Fruit fly (Drosophila melanogaster) whole organism, embryonic: ENCODE data around the gene CG31798.

Source experiments
- BEAF-32 ChIP-seq: fragments of 200-800 bp; sonication (Bioruptor generic); optimal IDR thresholded peaks from 3 replicates; lab custom pipeline; 2017; ENCODE audit warnings: missing biosample characterization, missing genetic modification characterization, mild to moderate bottlenecking, moderate library complexity, missing genetic modification reagents
- CG10366 ChIP-seq: fragments of 200-800 bp; sonication (Bioruptor generic); IDR thresholded peaks from 2 replicates; pipeline ENCODE4 v1.3.6; 2022; ENCODE audit warnings: missing biosample characterization, missing genetic modification characterization
- CG1233 ChIP-seq: fragments of 200-800 bp; sonication (Bioruptor generic); optimal IDR thresholded peaks from 4 replicates; lab custom pipeline; 2018; ENCODE audit warnings: missing biosample characterization, mild to moderate bottlenecking, missing genetic modification characterization
- CG12942 ChIP-seq: fragments of 200-800 bp; sonication (Bioruptor generic); optimal IDR thresholded peaks from 3 replicates; lab custom pipeline; 2016; ENCODE audit warnings: missing biosample characterization, missing genetic modification characterization
- CG13296 ChIP-seq: fragments of 200-800 bp; sonication (Bioruptor generic); optimal IDR thresholded peaks from 3 replicates; lab custom pipeline; 2018; ENCODE audit warnings: missing biosample characterization, mild to moderate bottlenecking, missing genetic modification characterization
- CG13624 ChIP-seq: fragments of 200-800 bp; sonication (Bioruptor generic); optimal IDR thresholded peaks from 2 replicates; lab custom pipeline; 2016; ENCODE audit warnings: missing biosample characterization, missing genetic modification characterization
- CG14014 ChIP-seq: fragments of 200-800 bp; sonication (Bioruptor generic); IDR thresholded peaks from 2 replicates; pipeline ENCODE4 v1.3.6; 2022; ENCODE audit warnings: missing biosample characterization, missing genetic modification characterization
- CG15514 ChIP-seq: fragments of 200-800 bp; sonication (Bioruptor generic); optimal IDR thresholded peaks from 3 replicates; lab custom pipeline; 2017; ENCODE audit warnings: missing biosample characterization, missing genetic modification characterization, mild to moderate bottlenecking, moderate library complexity, missing genetic modification reagents
- CG1603 ChIP-seq: fragments of 200-800 bp; sonication (Bioruptor generic); optimal IDR thresholded peaks from 2 replicates; lab custom pipeline; 2019; ENCODE audit warnings: missing biosample characterization, mild to moderate bottlenecking, missing genetic modification characterization, moderate library complexity
- CG2120 ChIP-seq: fragments of 200-800 bp; sonication (Bioruptor generic); optimal IDR thresholded peaks from 3 replicates; lab custom pipeline; 2016; ENCODE audit warnings: missing biosample characterization, missing genetic modification characterization
- CG2129 ChIP-seq: fragments of 200-800 bp; sonication (Bioruptor generic); IDR thresholded peaks from 2 replicates; pipeline ENCODE4 v1.3.6; 2022; ENCODE audit warnings: missing biosample characterization, missing genetic modification characterization; ENCODE audit not compliant: partially characterized antibody
- CG30020 ChIP-seq: fragments of 200-800 bp; optimal IDR thresholded peaks from 2 replicates; lab custom pipeline; 2019; ENCODE audit warnings: missing biosample characterization, mild to moderate bottlenecking, missing genetic modification characterization, moderate library complexity
- CG34422 ChIP-seq: fragments of 200-800 bp; sonication (Bioruptor generic); IDR thresholded peaks from 3 replicates; pipeline ENCODE4 v1.3.6; 2022; ENCODE audit warnings: missing biosample characterization, missing genetic modification characterization
- CG4424 ChIP-seq: fragments of 200-800 bp; sonication (Bioruptor generic); optimal IDR thresholded peaks from 3 replicates; lab custom pipeline; 2016; ENCODE audit warnings: missing biosample characterization, missing genetic modification characterization
- CG5180 ChIP-seq: fragments of 200-800 bp; sonication (Bioruptor generic); optimal IDR thresholded peaks from 3 replicates; lab custom pipeline; 2017; ENCODE audit warnings: missing biosample characterization, missing genetic modification characterization, mild to moderate bottlenecking, moderate library complexity, missing genetic modification reagents
- CG6175 ChIP-seq: fragments of 200-800 bp; sonication (Bioruptor generic); IDR thresholded peaks from 3 replicates; pipeline ENCODE4 v1.3.6; 2022; ENCODE audit warnings: missing biosample characterization, missing genetic modification characterization
- CG7372 ChIP-seq: fragments of 200-800 bp; sonication (Bioruptor generic); IDR thresholded peaks from 2 replicates; pipeline ENCODE4 v1.3.6; 2022; ENCODE audit warnings: missing biosample characterization, missing genetic modification characterization
- CG9609 ChIP-seq: fragments of 200-800 bp; sonication (Bioruptor generic); optimal IDR thresholded peaks from 3 replicates; lab custom pipeline; 2016; ENCODE audit warnings: missing biosample characterization, missing genetic modification characterization
- CG9727 ChIP-seq: fragments of 200-800 bp; sonication (Bioruptor generic); optimal IDR thresholded peaks from 3 replicates; lab custom pipeline; 2017; ENCODE audit warnings: missing biosample characterization, mild to moderate bottlenecking, missing genetic modification characterization
- CTCF ChIP-seq: fragments of 200-800 bp; sonication (Bioruptor generic); optimal IDR thresholded peaks from 2 replicates; lab custom pipeline; 2017; ENCODE audit warnings: missing biosample characterization, mild to moderate bottlenecking, missing genetic modification characterization, moderate library complexity
- Fer3 ChIP-seq: fragments of 200-800 bp; sonication (Bioruptor generic); optimal IDR thresholded peaks from 2 replicates; lab custom pipeline; 2018; ENCODE audit warnings: missing biosample characterization, mild to moderate bottlenecking, missing genetic modification characterization, moderate library complexity
- Hmr ChIP-seq: fragments of 200-800 bp; sonication (Bioruptor generic); optimal IDR thresholded peaks from 3 replicates; lab custom pipeline; 2017; ENCODE audit warnings: mild to moderate bottlenecking, missing biosample characterization, missing genetic modification reagents, missing genetic modification characterization
- Jarid2 ChIP-seq: fragments of 200-800 bp; sonication (Bioruptor generic); optimal IDR thresholded peaks from 3 replicates; lab custom pipeline; 2017; ENCODE audit warnings: mild to moderate bottlenecking, missing biosample characterization, missing genetic modification reagents, missing genetic modification characterization
- Sry-β ChIP-seq: fragments of 200-800 bp; sonication (Bioruptor generic); optimal IDR thresholded peaks from 2 replicates; lab custom pipeline; 2018; ENCODE audit warnings: missing biosample characterization, mild to moderate bottlenecking, missing genetic modification characterization, moderate library complexity
- TFAM ChIP-seq: fragments of 200-800 bp; sonication (Bioruptor generic); optimal IDR thresholded peaks from 2 replicates; lab custom pipeline; 2017; ENCODE audit warnings: missing biosample characterization, missing genetic modification characterization, inconsistent platforms
- amos ChIP-seq: fragments of 200-800 bp; sonication (Bioruptor generic); IDR thresholded peaks from 2 replicates; pipeline ENCODE4 v1.3.6; 2022; ENCODE audit warnings: missing biosample characterization, missing genetic modification characterization; ENCODE audit not compliant: partially characterized antibody
- az2 ChIP-seq: fragments of 200-800 bp; sonication (Bioruptor generic); optimal IDR thresholded peaks from 3 replicates; lab custom pipeline; 2016; ENCODE audit warnings: missing biosample characterization, missing genetic modification characterization
- crol ChIP-seq: fragments of 200-800 bp; sonication (Bioruptor generic); IDR thresholded peaks from 2 replicates; pipeline ENCODE4 v1.3.6; 2022; ENCODE audit warnings: missing biosample characterization, missing genetic modification characterization
- dysf ChIP-seq: fragments of 200-800 bp; sonication (Bioruptor generic); IDR thresholded peaks from 3 replicates; pipeline ENCODE4 v1.3.6; 2022; ENCODE audit warnings: missing biosample characterization, missing genetic modification characterization
- eve ChIP-seq, 2 experiments: fragments of >200 bp; optimal IDR thresholded peaks; 2 replicates each; lab custom pipeline; 2017; ENCODE audit warnings: missing biosample characterization in 2 of 2, missing genetic modification characterization in 2 of 2
- ewg ChIP-seq: fragments of 200-800 bp; sonication (Bioruptor generic); optimal IDR thresholded peaks from 3 replicates; lab custom pipeline; 2017; ENCODE audit warnings: mild to moderate bottlenecking, missing biosample characterization, missing genetic modification reagents, missing genetic modification characterization
- exex ChIP-seq: fragments of 200-800 bp; sonication (Bioruptor generic); optimal IDR thresholded peaks from 4 replicates; lab custom pipeline; 2018; ENCODE audit warnings: missing biosample characterization, mild to moderate bottlenecking, missing genetic modification characterization, moderate library complexity
- her ChIP-seq: fragments of 200-800 bp; sonication (Bioruptor generic); optimal IDR thresholded peaks from 2 replicates; lab custom pipeline; 2016; ENCODE audit warnings: missing biosample characterization, missing genetic modification characterization
- jigr1 ChIP-seq: fragments of 200-800 bp; sonication (Bioruptor generic); IDR thresholded peaks from 3 replicates; pipeline ENCODE4 v1.3.6; 2022; ENCODE audit warnings: missing biosample characterization, missing genetic modification characterization
- kni ChIP-seq: fragments of 200-800 bp; sonication (Bioruptor generic); optimal IDR thresholded peaks from 3 replicates; lab custom pipeline; 2017; ENCODE audit warnings: mild to moderate bottlenecking, missing biosample characterization, missing genetic modification reagents, missing genetic modification characterization
- lab ChIP-seq: fragments of 200-800 bp; sonication (Bioruptor generic); optimal IDR thresholded peaks from 3 replicates; lab custom pipeline; 2017; ENCODE audit warnings: missing biosample characterization, missing genetic modification characterization, mild to moderate bottlenecking, moderate library complexity, missing genetic modification reagents
- lov ChIP-seq, 2 experiments: fragments of 200-800 bp in 1 of 2; fragments of >200 bp in 1 of 2; sonication (Bioruptor generic) in 1 of 2; IDR thresholded peaks in 1 of 2; optimal IDR thresholded peaks in 1 of 2; 2 replicates in 1 of 2; 3 replicates in 1 of 2; pipeline versions ENCODE4 v1.3.6 to Lab custom; 2017 to 2022; ENCODE audit warnings: missing biosample characterization in 1 of 2, missing genetic modification characterization in 1 of 2
- peb ChIP-seq: fragments of 200-800 bp; sonication (Bioruptor generic); IDR thresholded peaks from 2 replicates; pipeline ENCODE4 v1.3.6; 2022; ENCODE audit warnings: missing biosample characterization, missing genetic modification characterization
- phol ChIP-seq: fragments of 200-800 bp; sonication (Bioruptor generic); optimal IDR thresholded peaks from 3 replicates; lab custom pipeline; 2018; ENCODE audit warnings: missing biosample characterization, mild to moderate bottlenecking, missing genetic modification characterization, moderate library complexity
- pita ChIP-seq: fragments of 200-800 bp; sonication (Bioruptor generic); optimal IDR thresholded peaks from 2 replicates; lab custom pipeline; 2017; ENCODE audit warnings: missing biosample characterization, mild to moderate bottlenecking, missing genetic modification characterization
- repo ChIP-seq: fragments of 200-800 bp; sonication (Bioruptor generic); optimal IDR thresholded peaks from 2 replicates; lab custom pipeline; 2016; ENCODE audit warnings: missing biosample characterization, missing genetic modification characterization
- schlank ChIP-seq: fragments of 200-800 bp; sonication (Bioruptor generic); optimal IDR thresholded peaks from 2 replicates; lab custom pipeline; 2018; ENCODE audit warnings: missing biosample characterization, mild to moderate bottlenecking, missing genetic modification characterization
- sd ChIP-seq: fragments of 200-800 bp; sonication (Bioruptor generic); optimal IDR thresholded peaks from 3 replicates; lab custom pipeline; 2018; ENCODE audit warnings: missing biosample characterization, mild to moderate bottlenecking, missing genetic modification characterization, moderate library complexity
- sna ChIP-seq: fragments of 200-800 bp; sonication (Bioruptor generic); IDR thresholded peaks from 2 replicates; pipeline ENCODE4 v1.3.6; 2022; ENCODE audit warnings: missing biosample characterization, missing genetic modification characterization; ENCODE audit not compliant: partially characterized antibody
- tio ChIP-seq: fragments of 200-800 bp; sonication (Bioruptor generic); optimal IDR thresholded peaks from 2 replicates; lab custom pipeline; 2017; ENCODE audit warnings: missing biosample characterization, missing genetic modification characterization, inconsistent platforms
- wor ChIP-seq: fragments of 200-800 bp; sonication (Bioruptor generic); IDR thresholded peaks from 2 replicates; pipeline ENCODE4 v1.3.6; 2022; ENCODE audit warnings: missing biosample characterization, missing genetic modification characterization

CG31798 gene

DNA sequence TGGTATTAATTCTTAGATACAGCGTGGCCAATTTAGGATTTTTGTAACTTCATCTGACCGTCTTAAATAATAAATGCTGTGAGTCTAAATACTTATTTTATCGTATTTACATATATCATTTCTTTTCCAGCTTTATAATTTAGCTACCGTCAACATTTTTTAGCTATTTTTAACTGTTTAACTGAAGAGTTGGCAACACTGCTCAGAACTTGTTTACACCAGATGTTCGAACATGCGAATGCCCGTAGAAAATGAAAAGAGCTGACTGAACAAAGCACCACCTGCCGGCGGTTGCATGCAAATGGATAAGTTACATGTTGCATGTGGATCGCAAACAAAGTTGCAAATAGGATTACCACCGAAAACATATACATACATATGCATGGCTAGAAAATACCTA lies 30.4 kb upstream of the CG31798 start (continued):
- TF ChIP-seq CG13296: no peak
- peak; percentile 18 for TF ChIP-seq Jarid2 (GFP tag; lab: Kevin White, UChicago)
- TF ChIP-seq CTCF (GFP tag; lab: Kevin White, UChicago): peak; percentile 93
- peak; percentile 95 for TF ChIP-seq Sry-β (GFP tag; lab: Kevin White, UChicago)
- TF ChIP-seq, all 482 proteins: peak for 67

DNA sequence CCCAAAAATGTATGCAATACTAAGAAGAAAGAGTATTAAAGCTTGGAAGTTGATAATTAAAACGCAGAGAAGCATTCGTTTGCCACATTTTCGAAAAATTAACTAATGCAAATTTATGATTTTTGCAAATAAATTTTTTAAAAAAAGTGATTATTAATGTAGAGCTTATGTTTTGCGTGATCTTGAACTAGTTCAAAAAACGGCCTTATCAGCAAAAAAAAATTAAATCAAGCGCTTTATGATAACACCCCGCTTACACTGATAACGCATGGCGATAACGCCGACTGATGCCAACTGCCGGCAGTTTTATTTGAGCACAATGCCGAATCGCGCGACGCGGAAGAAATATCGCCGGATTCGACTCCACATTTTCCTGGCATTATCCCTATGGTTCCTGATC lies 29.9 kb upstream of the CG31798 start, which contains the start of gene CG13086:
Gene CG13086 (plus strand): TSS at position 301 of the 400 bp plus-strand sequence.
- TF ChIP-seq amos (GFP tag; lab: Robert Waterston, UW): 0 out of 2 replicates have a peak, but pooled peaks have one; percentile 15
- no peak for TF ChIP-seq CG30020 (tag; lab: Kevin White, UChicago)
- TF ChIP-seq Sry-β (GFP tag; lab: Kevin White, UChicago): no peak
- TF ChIP-seq CG1233 (GFP tag; lab: Kevin White, UChicago): no peak
- peak; percentile 83 for TF ChIP-seq CG15514 (GFP tag; lab: Kevin White, UChicago)

DNA sequence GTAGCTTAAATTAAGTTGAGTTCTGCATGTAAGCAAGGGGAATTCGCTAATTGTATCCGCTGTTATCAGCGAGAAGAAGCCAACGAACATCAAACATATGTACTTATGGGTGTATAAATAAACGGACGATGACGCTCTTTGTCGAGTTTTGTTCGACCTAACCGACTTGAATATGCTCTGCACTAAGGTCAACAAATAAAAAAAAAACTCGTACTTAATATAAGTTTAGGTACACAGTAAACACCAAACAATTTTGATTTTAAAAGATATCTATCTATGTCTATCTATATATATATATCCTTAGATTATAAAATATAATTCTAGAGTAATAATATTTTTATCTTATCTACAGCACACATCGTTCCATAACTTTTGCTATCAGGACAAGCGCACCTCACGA lies 29.3 kb upstream of the CG31798 start:
- TF ChIP-seq her (GFP tag; lab: Kevin White, UChicago) (no peak), Sry-β (GFP tag; lab: Kevin White, UChicago) (no peak), CG9727 (GFP tag; lab: Kevin White, UChicago) (peak; percentile 42), lov (optimal IDR thresholded peaks at IDR 0.05; lab: Kevin White, UChicago) (no peak), lov (GFP tag; IDR thresholded peaks at IDR 0.05; lab: Robert Waterston, UW) (no peak), schlank (tag; lab: Kevin White, UChicago) (no peak), CG12942 (GFP tag; lab: Kevin White, UChicago) (no peak), dysf (GFP tag; lab: Robert Waterston, UW) (no peak), CG9609 (GFP tag; lab: Kevin White, UChicago) (no peak), BEAF-32 (GFP tag; lab: Kevin White, UChicago) (no peak), Hmr (GFP tag; lab: Kevin White, UChicago) (peak; percentile 45), pita (GFP tag; lab: Kevin White, UChicago) (no peak), CG4424 (GFP tag; lab: Kevin White, UChicago) (peak; percentile 26), kni (GFP tag; lab: Kevin White, UChicago) (no peak), ewg (no peak), CG10366 (GFP tag; lab: Robert Waterston, UW) (no peak), exex (tag; lab: Kevin White, UChicago) (no peak), wor (no peak), sd (no peak), CG2120 (peak; percentile 38), az2 (peak; percentile 25), Fer3 (tag; lab: Kevin White, UChicago) (peak; percentile 33), TFAM (GFP tag; lab: Kevin White, UChicago) (no peak), sna (GFP tag; lab: Robert Waterston, UW) (no peak), peb (GFP tag; lab: Robert Waterston, UW) (no peak), CG1603 (tag; lab: Kevin White, UChicago) (no peak), CG7372 (GFP tag; lab: Robert Waterston, UW) (no peak), CG13624 (GFP tag; lab: Kevin White, UChicago) (no peak), CG2129 (GFP tag; lab: Robert Waterston, UW) (no peak), jigr1 (GFP tag; lab: Robert Waterston, UW) (no peak), CG34422 (GFP tag; lab: Robert Waterston, UW) (no peak), eve (GFP tag; optimal IDR thresholded peaks at IDR 0.05; lab: Kevin White, UChicago) (no peak), CG6175 (GFP tag; lab: Robert Waterston, UW) (no peak), tio (GFP tag; lab: Kevin White, UChicago) (no peak), CG5180 (no peak), CG30020 (tag; lab: Kevin White, UChicago) (no peak), phol (tag; lab: Kevin White, UChicago) (peak; percentile 26), repo (GFP tag; lab: Kevin White, UChicago) (no peak), lab (GFP tag; lab: Kevin White, UChicago) (peak; percentile 39), CG14014 (GFP tag; lab: Robert Waterston, UW) (no peak), crol (no peak)
